Fruit fly (Drosophila melanogaster): ENCODE measurements around the gene CG14969.

The CG14969 gene

dm6 chr3L:3339695-3340226 is 5.0 kb upstream of the CG14969 start (continued):
- TF ChIP-seq esg (GFP tag; conservative IDR thresholded peaks at IDR 0.05): no peak
- TF ChIP-seq CG17361 (GFP tag; IDR thresholded peaks at IDR 0.05): no peak
- no peak for TF ChIP-seq Drgx (GFP tag; IDR thresholded peaks at IDR 0.05)
- no peak for TF ChIP-seq fd102C (GFP tag; optimal IDR thresholded peaks at IDR 0.05)
- TF ChIP-seq CG7745 (tag; optimal IDR thresholded peaks at IDR 0.05): no peak
- TF ChIP-seq CG1832 (GFP tag; optimal IDR thresholded peaks at IDR 0.05): no peak
- no peak for TF ChIP-seq CG1529 (GFP tag; optimal IDR thresholded peaks at IDR 0.05)
- TF ChIP-seq Rfx (GFP tag; IDR thresholded peaks at IDR 0.05): no peak
- no peak for TF ChIP-seq ERR (GFP tag; optimal IDR thresholded peaks at IDR 0.05)
- TF ChIP-seq Hr51 (GFP tag; optimal IDR thresholded peaks at IDR 0.05): peak in 1 of 2 experiments; percentile 35
- TF ChIP-seq CG31388 (GFP tag; optimal IDR thresholded peaks at IDR 0.05): no peak
- TF ChIP-seq chinmo (GFP tag; IDR thresholded peaks at IDR 0.05; ENCODE audit: partially characterized antibody): 0 out of 4 replicates have a peak, but pooled peaks have one; percentile 17
- TF ChIP-seq Ada2b (GFP tag; IDR thresholded peaks at IDR 0.05): no peak
- no peak for TF ChIP-seq CG9797 (GFP tag; optimal IDR thresholded peaks at IDR 0.05)
- TF ChIP-seq Poxn (GFP tag; IDR thresholded peaks at IDR 0.05): no peak
- TF ChIP-seq dm (GFP tag; optimal IDR thresholded peaks at IDR 0.05): no peak
- peak; percentile 37; the same call in 1 of the 2 replicates for TF ChIP-seq Atf6 (GFP tag; IDR thresholded peaks at IDR 0.05)
- TF ChIP-seq vnd (GFP tag; IDR thresholded peaks at IDR 0.05; ENCODE audit: partially characterized antibody): no peak
- TF ChIP-seq CG11093 (GFP tag; IDR thresholded peaks at IDR 0.05): no peak
- no peak for TF ChIP-seq Nf-YB (GFP tag; optimal IDR thresholded peaks at IDR 0.05)
- no peak for TF ChIP-seq CG15011 (GFP tag; optimal IDR thresholded peaks at IDR 0.05)
- TF ChIP-seq Gug (GFP tag; IDR thresholded peaks at IDR 0.05): no peak
- TF ChIP-seq CG11504 (tag; optimal IDR thresholded peaks at IDR 0.05): peak; percentile 19
- no peak for TF ChIP-seq eyg (GFP tag; optimal IDR thresholded peaks at IDR 0.05)
- no peak for TF ChIP-seq ro (GFP tag; IDR thresholded peaks at IDR 0.05)
- no peak for TF ChIP-seq pros (GFP tag; optimal IDR thresholded peaks at IDR 0.05)
- no peak for TF ChIP-seq Ets65A (GFP tag)
- no peak for TF ChIP-seq NfI (GFP tag; optimal IDR thresholded peaks at IDR 0.05)
- TF ChIP-seq pita (GFP tag; optimal IDR thresholded peaks at IDR 0.05): no peak
- peak; percentile 7 for TF ChIP-seq CG12391 (tag; optimal IDR thresholded peaks at IDR 0.05)
- no peak for TF ChIP-seq CG8359 (GFP tag; optimal IDR thresholded peaks at IDR 0.05; ENCODE audit: borderline replicate concordance)
- no peak for TF ChIP-seq CG32767 (GFP tag; IDR thresholded peaks at IDR 0.05)
- no peak for TF ChIP-seq Jarid2 (GFP tag; optimal IDR thresholded peaks at IDR 0.05)
- no peak for TF ChIP-seq Hmr (GFP tag; optimal IDR thresholded peaks at IDR 0.05)
- TF ChIP-seq fd96Cb (tag; optimal IDR thresholded peaks at IDR 0.05): no peak
- TF ChIP-seq CG9609 (GFP tag; optimal IDR thresholded peaks at IDR 0.05): no peak
- TF ChIP-seq mam (GFP tag; optimal IDR thresholded peaks at IDR 0.05): no peak
- no peak for TF ChIP-seq lilli (GFP tag; optimal IDR thresholded peaks at IDR 0.05)
- TF ChIP-seq otp (GFP tag; IDR thresholded peaks at IDR 0.05): no peak
- TF ChIP-seq CG42726 (GFP tag; IDR thresholded peaks at IDR 0.05; ENCODE audit: partially characterized antibody): no peak
- TF ChIP-seq lbe (GFP tag; optimal IDR thresholded peaks at IDR 0.05): no peak
- TF ChIP-seq gem (tag; optimal IDR thresholded peaks at IDR 0.05): peak; percentile 16
- TF ChIP-seq CG14441 (GFP tag; IDR thresholded peaks at IDR 0.05): 0 out of 2 replicates have a peak, but pooled peaks have one; percentile 22
- TF ChIP-seq CG15601 (tag; optimal IDR thresholded peaks at IDR 0.05): no peak
- no peak for TF ChIP-seq CG8089 (GFP tag; optimal IDR thresholded peaks at IDR 0.05)
- TF ChIP-seq crol (GFP tag; IDR thresholded peaks at IDR 0.05): no peak
- no peak for TF ChIP-seq Rx (GFP tag; IDR thresholded peaks at IDR 0.05)
- TF ChIP-seq HmgZ (tag; optimal IDR thresholded peaks at IDR 0.05): no peak
- no peak for TF ChIP-seq prd (optimal IDR thresholded peaks at IDR 0.05)
- 0 out of 3 replicates have a peak, but pooled peaks have one; percentile 9 for TF ChIP-seq prd (GFP tag; IDR thresholded peaks at IDR 0.05)
- TF ChIP-seq CG7271 (tag; optimal IDR thresholded peaks at IDR 0.05): no peak
